Worm (Caenorhabditis elegans) whole organism, late embryonic: ENCODE data around the gene F16B12.1.

ENCODE experiments used
- C08G9.2 ChIP-seq: sonication (generic microtip); optimal IDR thresholded peaks from 2 replicates; lab custom pipeline; 2016; ENCODE audit warnings: mild to moderate bottlenecking, missing genetic modification characterization, moderate library complexity, missing compliant biosample characterization
- C38D4.7 ChIP-seq: fragments of 200-800 bp; sonication (Bioruptor generic); optimal IDR thresholded peaks from 2 replicates; lab custom pipeline; 2018; ENCODE audit warnings: mild to moderate bottlenecking, missing genetic modification characterization, moderate library complexity, missing compliant biosample characterization
- K02D7.2 ChIP-seq: sonication (generic microtip); optimal IDR thresholded peaks from 2 replicates; lab custom pipeline; 2017; ENCODE audit warnings: mild to moderate bottlenecking, missing genetic modification characterization, missing compliant biosample characterization
- T23F11.4 ChIP-seq: fragments of 200-800 bp; sonication (Bioruptor generic); optimal IDR thresholded peaks from 2 replicates; lab custom pipeline; 2018; ENCODE audit warnings: mild to moderate bottlenecking, missing genetic modification characterization, missing compliant biosample characterization
- ama-1 ChIP-seq: fragments of 150-350 bp; optimal IDR thresholded peaks from 2 replicates; lab custom pipeline; 2014
- ceh-14 ChIP-seq: sonication (generic microtip); optimal IDR thresholded peaks from 2 replicates; lab custom pipeline; 2016; ENCODE audit warnings: missing genotype, missing genetic modification characterization, missing compliant biosample characterization
- ceh-18 ChIP-seq: sonication (generic microtip); optimal IDR thresholded peaks from 2 replicates; lab custom pipeline; 2016; ENCODE audit warnings: missing genetic modification characterization, missing compliant biosample characterization
- ceh-2 ChIP-seq: sonication (generic microtip); optimal IDR thresholded peaks from 2 replicates; lab custom pipeline; 2016; ENCODE audit warnings: missing genotype, missing genetic modification characterization, missing compliant biosample characterization
- ceh-30 ChIP-seq: fragments of 150-350 bp; optimal IDR thresholded peaks from 2 replicates; lab custom pipeline; 2014; ENCODE audit warnings: missing biosample characterization, missing genetic modification characterization
- ceh-34 ChIP-seq: sonication (generic microtip); optimal IDR thresholded peaks from 2 replicates; lab custom pipeline; 2016; ENCODE audit warnings: mild to moderate bottlenecking, missing genetic modification characterization, missing compliant biosample characterization
- ceh-6 ChIP-seq: fragments of 200-800 bp; sonication (Bioruptor generic); optimal IDR thresholded peaks from 2 replicates; lab custom pipeline; 2018; ENCODE audit warnings: mild to moderate bottlenecking, missing genetic modification characterization, missing compliant biosample characterization
- ceh-9 ChIP-seq: sonication (generic microtip); optimal IDR thresholded peaks from 2 replicates; lab custom pipeline; 2016; ENCODE audit warnings: mild to moderate bottlenecking, missing genetic modification characterization, inconsistent platforms, missing compliant biosample characterization
- dmd-4 ChIP-seq: sonication (generic microtip); optimal IDR thresholded peaks from 2 replicates; lab custom pipeline; 2016; ENCODE audit warnings: borderline replicate concordance, missing genetic modification characterization, missing compliant biosample characterization
- elt-2 ChIP-seq: sonication (generic microtip); optimal IDR thresholded peaks from 2 replicates; lab custom pipeline; 2016; ENCODE audit warnings: missing genetic modification reagents, missing genetic modification characterization, missing compliant biosample characterization
- elt-4 ChIP-seq: sonication (generic microtip); optimal IDR thresholded peaks from 2 replicates; lab custom pipeline; 2016; ENCODE audit warnings: missing genetic modification characterization, missing compliant biosample characterization
- ets-4 ChIP-seq: sonication (generic microtip); optimal IDR thresholded peaks from 2 replicates; lab custom pipeline; 2016; ENCODE audit warnings: missing genetic modification characterization, missing compliant biosample characterization
- eyg-1 ChIP-seq: sonication (generic microtip); optimal IDR thresholded peaks from 2 replicates; lab custom pipeline; 2016; ENCODE audit warnings: missing genotype, missing genetic modification characterization, missing compliant biosample characterization
- fax-1 ChIP-seq: sonication (generic microtip); optimal IDR thresholded peaks from 2 replicates; lab custom pipeline; 2016; ENCODE audit warnings: missing genotype, missing genetic modification characterization, missing compliant biosample characterization
- fkh-6 ChIP-seq: sonication (generic microtip); optimal IDR thresholded peaks from 2 replicates; lab custom pipeline; 2016; ENCODE audit warnings: missing genetic modification characterization, missing compliant biosample characterization
- gmeb-2 ChIP-seq: sonication (generic microtip); optimal IDR thresholded peaks from 2 replicates; lab custom pipeline; 2016; ENCODE audit warnings: missing genetic modification characterization, inconsistent platforms, missing compliant biosample characterization
- hlh-13 ChIP-seq: fragments of 200-800 bp; sonication (Bioruptor generic); optimal IDR thresholded peaks from 2 replicates; lab custom pipeline; 2018; ENCODE audit warnings: mild to moderate bottlenecking, missing genetic modification characterization, missing compliant biosample characterization
- hlh-15 ChIP-seq: sonication (generic microtip); optimal IDR thresholded peaks from 2 replicates; lab custom pipeline; 2016; ENCODE audit warnings: missing genetic modification characterization, missing compliant biosample characterization
- hlh-30 ChIP-seq: sonication (generic microtip); optimal IDR thresholded peaks from 2 replicates; lab custom pipeline; 2017; ENCODE audit warnings: antibody characterized with exemption, missing genetic modification characterization, missing compliant biosample characterization; ENCODE audit not compliant: insufficient read depth
- hlh-6 ChIP-seq: sonication (generic microtip); optimal IDR thresholded peaks from 2 replicates; lab custom pipeline; 2016; ENCODE audit warnings: missing genotype, missing genetic modification characterization, missing compliant biosample characterization
- lim-6 ChIP-seq: sonication (generic microtip); optimal IDR thresholded peaks from 2 replicates; lab custom pipeline; 2016; ENCODE audit warnings: missing genetic modification characterization, missing compliant biosample characterization
- lin-11 ChIP-seq: fragments of 200-800 bp; sonication (Bioruptor generic); optimal IDR thresholded peaks from 2 replicates; lab custom pipeline; 2018; ENCODE audit warnings: mild to moderate bottlenecking, missing genetic modification characterization, missing compliant biosample characterization
- madf-2 ChIP-seq: sonication (generic microtip); optimal IDR thresholded peaks from 2 replicates; lab custom pipeline; 2017; ENCODE audit warnings: missing genetic modification characterization, missing compliant biosample characterization
- mec-3 ChIP-seq: sonication (generic microtip); optimal IDR thresholded peaks from 2 replicates; lab custom pipeline; 2016; ENCODE audit warnings: borderline replicate concordance, missing genetic modification characterization, missing compliant biosample characterization
- nhr-11 ChIP-seq: fragments of 150-350 bp; optimal IDR thresholded peaks from 2 replicates; lab custom pipeline; 2014; ENCODE audit warnings: missing biosample characterization, missing genetic modification characterization
- nhr-232 ChIP-seq: sonication (generic microtip); optimal IDR thresholded peaks from 2 replicates; lab custom pipeline; 2016; ENCODE audit warnings: missing genetic modification characterization, missing compliant biosample characterization
- npax-4 ChIP-seq: sonication (generic microtip); optimal IDR thresholded peaks from 2 replicates; lab custom pipeline; 2016; ENCODE audit warnings: missing genetic modification characterization, missing compliant biosample characterization
- odd-2 ChIP-seq: sonication (generic microtip); optimal IDR thresholded peaks from 2 replicates; lab custom pipeline; 2017; ENCODE audit warnings: antibody characterized with exemption, mild to moderate bottlenecking, missing genetic modification characterization, missing compliant biosample characterization
- pag-3 ChIP-seq: sonication (generic microtip); optimal IDR thresholded peaks from 2 replicates; lab custom pipeline; 2016; ENCODE audit warnings: missing compliant biosample characterization, missing genetic modification characterization, borderline replicate concordance
- pha-2 ChIP-seq: sonication (generic microtip); optimal IDR thresholded peaks from 2 replicates; lab custom pipeline; 2017; ENCODE audit warnings: mild to moderate bottlenecking, missing genetic modification characterization, missing compliant biosample characterization
- pha-4 ChIP-seq: fragments of 150-350 bp; optimal IDR thresholded peaks from 2 replicates; lab custom pipeline; 2018; ENCODE audit warnings: missing biosample characterization, missing genetic modification reagents, missing genetic modification characterization
- pros-1 ChIP-seq: fragments of 150-350 bp; optimal IDR thresholded peaks from 2 replicates; lab custom pipeline; 2014; ENCODE audit warnings: missing biosample characterization, missing genetic modification reagents, missing genetic modification characterization
- sdc-2 ChIP-seq: sonication (generic microtip); optimal IDR thresholded peaks from 2 replicates; lab custom pipeline; 2016; ENCODE audit warnings: missing genotype, missing genetic modification characterization, missing compliant biosample characterization
- sox-2 ChIP-seq: fragments of 200-800 bp; sonication (Bioruptor generic); IDR thresholded peaks from 2 replicates; pipeline ENCODE4 v1.3.6; 2022; ENCODE audit warnings: missing genetic modification reagents, missing genetic modification characterization, missing compliant biosample characterization
- sox-4 ChIP-seq: sonication (generic microtip); optimal IDR thresholded peaks from 2 replicates; lab custom pipeline; 2017; ENCODE audit warnings: mild to moderate bottlenecking, missing genetic modification characterization, inconsistent platforms, missing compliant biosample characterization
- syd-9 ChIP-seq: sonication (generic microtip); optimal IDR thresholded peaks from 2 replicates; lab custom pipeline; 2016; ENCODE audit warnings: mild to moderate bottlenecking, missing genetic modification characterization, moderate library complexity, missing compliant biosample characterization
- tbx-2 ChIP-seq: sonication (generic microtip); optimal IDR thresholded peaks from 2 replicates; lab custom pipeline; 2016; ENCODE audit warnings: missing genetic modification characterization, missing compliant biosample characterization
- tbx-7 ChIP-seq: sonication (generic microtip); optimal IDR thresholded peaks from 2 replicates; lab custom pipeline; 2016; ENCODE audit warnings: missing genotype, missing genetic modification characterization, missing compliant biosample characterization
- unc-3 ChIP-seq, 2 experiments: fragments of 200-800 bp in 1 of 2; sonication (Bioruptor generic) in 1 of 2; sonication (generic microtip) in 1 of 2; conservative IDR thresholded peaks in 1 of 2; optimal IDR thresholded peaks in 1 of 2; 2 replicates each; pipeline versions ENCODE4 v1.3.6 to Lab custom; 2016 to 2022; ENCODE audit warnings: missing compliant biosample characterization in 2 of 2, missing genetic modification characterization in 2 of 2, missing genetic modification reagents in 1 of 2
- unc-55 ChIP-seq: sonication (generic microtip); optimal IDR thresholded peaks from 2 replicates; lab custom pipeline; 2017; ENCODE audit warnings: missing biosample characterization, missing genetic modification reagents, missing genetic modification characterization
- unc-86 ChIP-seq: sonication (generic microtip); optimal IDR thresholded peaks from 2 replicates; lab custom pipeline; 2016; ENCODE audit warnings: missing genetic modification characterization, missing compliant biosample characterization
- zip-5 ChIP-seq: sonication (generic microtip); optimal IDR thresholded peaks from 2 replicates; lab custom pipeline; 2016; ENCODE audit warnings: missing genetic modification characterization, missing compliant biosample characterization
- ztf-16 ChIP-seq: sonication (generic microtip); optimal IDR thresholded peaks from 2 replicates; lab custom pipeline; 2017; ENCODE audit warnings: missing genetic modification characterization, missing compliant biosample characterization

Gene F16B12.1

ce11 chrX:14101986-14102385 lies 16.7 kb downstream of the F16B12.1 start, which contains the start of gene F16B12.6 (continued):
- no peak for TF ChIP-seq tbx-7 (tag; lab: Kevin White, UChicago)
- TF ChIP-seq sdc-2 = peak; percentile 82
- TF ChIP-seq unc-3 (GFP tag; conservative IDR thresholded peaks at IDR 0.05; lab: Robert Waterston, UW) = no peak
- TF ChIP-seq unc-3 (tag; optimal IDR thresholded peaks at IDR 0.05; lab: Kevin White, UChicago) = no peak
- no peak for TF ChIP-seq C38D4.7 (GFP tag; lab: Kevin White, UChicago)
- TF ChIP-seq unc-86 (tag; lab: Kevin White, UChicago) = no peak
- no peak for TF ChIP-seq npax-4 (tag; lab: Kevin White, UChicago)
- TF ChIP-seq sox-4 (tag; lab: Kevin White, UChicago) = no peak
- no peak for TF ChIP-seq ceh-9 (tag; lab: Kevin White, UChicago)
- TF ChIP-seq ama-1 (lab: Kevin White, UChicago) = no peak
- no peak for TF ChIP-seq elt-4 (tag; lab: Kevin White, UChicago)
- no peak for TF ChIP-seq gmeb-2 (tag; lab: Kevin White, UChicago)
- no peak for TF ChIP-seq C08G9.2
- TF ChIP-seq ets-4 = no peak
- TF ChIP-seq ceh-30 (tag; lab: Kevin White, UChicago) = no peak
- no peak for TF ChIP-seq pha-4 (tag; lab: Kevin White, UChicago)
- TF ChIP-seq pha-2 (tag; lab: Kevin White, UChicago) = no peak
- TF ChIP-seq fkh-6 (tag; lab: Kevin White, UChicago) = no peak
- TF ChIP-seq hlh-30 (tag; lab: Kevin White, UChicago) = peak; percentile 57
- TF ChIP-seq zip-5 (tag; lab: Kevin White, UChicago) = no peak
- no peak for TF ChIP-seq sox-2
- TF ChIP-seq pros-1 = no peak
- no peak for TF ChIP-seq pag-3 (tag; lab: Kevin White, UChicago)
- TF ChIP-seq tbx-2 = peak; percentile 94
- no peak for TF ChIP-seq nhr-232 (tag; lab: Kevin White, UChicago)
- TF ChIP-seq ceh-14 = peak; percentile 11
- no peak for TF ChIP-seq mec-3 (tag; lab: Kevin White, UChicago)
- no peak for TF ChIP-seq hlh-6 (tag; lab: Kevin White, UChicago)
- TF ChIP-seq madf-2 = no peak
- TF ChIP-seq lim-6 (tag; lab: Kevin White, UChicago) = no peak
- TF ChIP-seq ceh-2 (tag; lab: Kevin White, UChicago) = no peak
- TF ChIP-seq dmd-4 (tag; lab: Kevin White, UChicago) = peak; percentile 12
- TF ChIP-seq ztf-16 (tag; lab: Kevin White, UChicago) = no peak
- TF ChIP-seq nhr-11 = no peak
- peak; percentile 36 for TF ChIP-seq ceh-6 (GFP tag; lab: Kevin White, UChicago)
- TF ChIP-seq eyg-1 (tag; lab: Kevin White, UChicago) = no peak
- TF ChIP-seq K02D7.2 (tag; lab: Kevin White, UChicago) = no peak
- no peak for TF ChIP-seq syd-9
- TF ChIP-seq hlh-15 = no peak
- TF ChIP-seq T23F11.4 (GFP tag; lab: Kevin White, UChicago) = no peak
- no peak for TF ChIP-seq lin-11 (tag; lab: Kevin White, UChicago)
- TF ChIP-seq ceh-18 (tag; lab: Kevin White, UChicago) = peak; percentile 74
- TF ChIP-seq unc-55 = peak; percentile 16
- no peak for TF ChIP-seq hlh-13 (GFP tag; lab: Kevin White, UChicago)
- no peak for TF ChIP-seq odd-2
- peak; percentile 57 for TF ChIP-seq ceh-34 (tag; lab: Kevin White, UChicago)
- TF ChIP-seq fax-1 (tag; lab: Kevin White, UChicago) = no peak
- peak; percentile 36 for TF ChIP-seq elt-2 (tag; lab: Kevin White, UChicago)
- TF ChIP-seq, all 69 proteins: peak for 17
